Worm (Caenorhabditis elegans) whole organism, late embryonic: ENCODE data around the gene C01F1.6.

Source experiments
- F13H6.1 ChIP-seq: sonication (generic microtip); optimal IDR thresholded peaks from 2 replicates; lab custom pipeline; 2016; ENCODE audit warnings: missing genetic modification characterization, missing compliant biosample characterization
- ama-1 ChIP-seq: fragments of 150-350 bp; optimal IDR thresholded peaks from 2 replicates; lab custom pipeline; 2014
- ceh-18 ChIP-seq: sonication (generic microtip); optimal IDR thresholded peaks from 2 replicates; lab custom pipeline; 2016; ENCODE audit warnings: missing genetic modification characterization, missing compliant biosample characterization
- ceh-48 ChIP-seq: sonication (generic microtip); optimal IDR thresholded peaks from 2 replicates; lab custom pipeline; 2016; ENCODE audit warnings: missing genetic modification characterization, inconsistent platforms, missing compliant biosample characterization
- elt-4 ChIP-seq: sonication (generic microtip); optimal IDR thresholded peaks from 2 replicates; lab custom pipeline; 2016; ENCODE audit warnings: missing genetic modification characterization, missing compliant biosample characterization
- ets-4 ChIP-seq: sonication (generic microtip); optimal IDR thresholded peaks from 2 replicates; lab custom pipeline; 2016; ENCODE audit warnings: missing genetic modification characterization, missing compliant biosample characterization
- fkh-10 ChIP-seq: fragments of 150-350 bp; optimal IDR thresholded peaks from 2 replicates; lab custom pipeline; 2014; ENCODE audit warnings: missing biosample characterization, missing genetic modification reagents, missing genetic modification characterization
- gmeb-2 ChIP-seq: sonication (generic microtip); optimal IDR thresholded peaks from 2 replicates; lab custom pipeline; 2016; ENCODE audit warnings: missing genetic modification characterization, inconsistent platforms, missing compliant biosample characterization
- hlh-15 ChIP-seq: sonication (generic microtip); optimal IDR thresholded peaks from 2 replicates; lab custom pipeline; 2016; ENCODE audit warnings: missing genetic modification characterization, missing compliant biosample characterization
- odd-2 ChIP-seq: sonication (generic microtip); optimal IDR thresholded peaks from 2 replicates; lab custom pipeline; 2017; ENCODE audit warnings: antibody characterized with exemption, mild to moderate bottlenecking, missing genetic modification characterization, missing compliant biosample characterization
- pha-4 ChIP-seq: fragments of 150-350 bp; optimal IDR thresholded peaks from 2 replicates; lab custom pipeline; 2018; ENCODE audit warnings: missing biosample characterization, missing genetic modification reagents, missing genetic modification characterization
- pqm-1 ChIP-seq: sonication (generic microtip); optimal IDR thresholded peaks from 2 replicates; lab custom pipeline; 2016; ENCODE audit warnings: missing genetic modification characterization, missing compliant biosample characterization
- sox-4 ChIP-seq: sonication (generic microtip); optimal IDR thresholded peaks from 2 replicates; lab custom pipeline; 2017; ENCODE audit warnings: mild to moderate bottlenecking, missing genetic modification characterization, inconsistent platforms, missing compliant biosample characterization

ce11 chrII:4258683-4259082, 29.3 kb downstream of the C01F1.6 start, which contains the start of gene clec-135:
- no peak for TF ChIP-seq fkh-10
- TF ChIP-seq gmeb-2: no peak
- no peak for TF ChIP-seq pqm-1
- no peak for TF ChIP-seq sox-4 (tag; lab: Kevin White, UChicago)
- TF ChIP-seq elt-4 (tag; lab: Kevin White, UChicago): no peak
- TF ChIP-seq ama-1: no peak
- TF ChIP-seq pha-4: no peak
- TF ChIP-seq ets-4: no peak
- TF ChIP-seq ceh-48 (tag; lab: Kevin White, UChicago): no peak
- TF ChIP-seq F13H6.1 (tag; lab: Kevin White, UChicago): no peak
- no peak for TF ChIP-seq ceh-18 (tag; lab: Kevin White, UChicago)
- TF ChIP-seq odd-2 (tag; lab: Kevin White, UChicago): no peak
- TF ChIP-seq hlh-15 (tag; lab: Kevin White, UChicago): no peak
